2 worm cellular contexts compared by ENCODE assay signal in genomic region chrII:7340703-7341102, ce11.
A peak's percentile ranks its signal among the peaks of the same experiment; 100 is the strongest.
TF ChIP-seq lines count a peak whose summit lies in the region.

No protein-coding gene starts in this region.

TF ChIP-seq in whole organism, L3 larva, 47 proteins besides CTCF, POLR2A, EP300 and RAD21:
- peak; percentile 65 for TF ChIP-seq ama-1 (optimal IDR thresholded peaks at IDR 0.05; lab: Kevin White, UChicago)
- TF ChIP-seq nhr-67 (tag; optimal IDR thresholded peaks at IDR 0.05; lab: Kevin White, UChicago), result no peak
- peak; percentile 73 for TF ChIP-seq pha-4 (tag; optimal IDR thresholded peaks at IDR 0.05; lab: Kevin White, UChicago)

TF ChIP-seq in whole organism, L4 larva, 104 proteins besides CTCF, POLR2A, EP300 and RAD21:
- TF ChIP-seq nhr-237 (tag; optimal IDR thresholded peaks at IDR 0.05; lab: Kevin White, UChicago) (no peak), zip-11 (GFP tag; IDR thresholded peaks at IDR 0.05; lab: Robert Waterston, UW) (no peak), pha-4 (GFP tag; IDR thresholded peaks at IDR 0.05; lab: Robert Waterston, UW) (no peak), pha-4 (tag; optimal IDR thresholded peaks at IDR 0.05; lab: Kevin White, UChicago) (peak; percentile 85), aly-2 (tag; optimal IDR thresholded peaks at IDR 0.05; lab: Kevin White, UChicago) (no peak), nhr-28 (tag; optimal IDR thresholded peaks at IDR 0.05; lab: Kevin White, UChicago) (peak; percentile 5), dmd-6 (GFP tag; IDR thresholded peaks at IDR 0.05; lab: Robert Waterston, UW) (0 out of 2 replicates have a peak, but pooled peaks have one; percentile 18), lin-29 (GFP tag; IDR thresholded peaks at IDR 0.05; lab: Robert Waterston, UW) (no peak)

Comparison
In these comparisons a context has a peak if more than half of its experiments do, and no peak if none do; other contexts are left out.
1. Of the 28 proteins assayed by ChIP-seq in both whole organism, L4 larva and whole organism, L3 larva: peak only in whole organism, L4 larva: nhr-28; only in whole organism, L3 larva: ama-1; in both: none; in neither: 25; mixed calls (peak in some experiments, not most) for 1.